Fruit fly (Drosophila melanogaster): Measurements from ENCODE around the gene AP-1gamma.
A peak's percentile ranks its signal among the peaks of the same experiment; 100 is the strongest.

Gene AP-1gamma

dm6 chrX:9060078-9060477, 48.4 kb upstream of the AP-1gamma start (continued):
- TF ChIP-seq CG6689 (GFP tag; IDR thresholded peaks at IDR 0.05) (peak; percentile 83), CG11398 (GFP tag; optimal IDR thresholded peaks at IDR 0.05) (no peak), kah (GFP tag; optimal IDR thresholded peaks at IDR 0.05) (peak; percentile 61), mam (GFP tag; optimal IDR thresholded peaks at IDR 0.05) (peak; percentile 41), Dfd (GFP tag; optimal IDR thresholded peaks at IDR 0.05) (no peak), grn (GFP tag; optimal IDR thresholded peaks at IDR 0.05) (no peak), CG9817 (tag; optimal IDR thresholded peaks at IDR 0.05) (peak; percentile 73), CG12659 (GFP tag; optimal IDR thresholded peaks at IDR 0.05) (peak; percentile 70), pfk (GFP tag; optimal IDR thresholded peaks at IDR 0.05) (no peak), Max (GFP tag; optimal IDR thresholded peaks at IDR 0.05) (peak; percentile 20), Gug (GFP tag; IDR thresholded peaks at IDR 0.05) (no peak), CG18764 (GFP tag; optimal IDR thresholded peaks at IDR 0.05) (peak; percentile 9), lilli (GFP tag; optimal IDR thresholded peaks at IDR 0.05) (peak; percentile 53), CG17912 (GFP tag; optimal IDR thresholded peaks at IDR 0.05) (no peak), hbn (GFP tag; IDR thresholded peaks at IDR 0.05; ENCODE audit: partially characterized antibody) (no peak), CG14667 (GFP tag; IDR thresholded peaks at IDR 0.05) (peak; percentile 59), dimm (GFP tag; IDR thresholded peaks at IDR 0.05) (peak; percentile 39; the same call in 1 of the 2 replicates), Jarid2 (GFP tag; optimal IDR thresholded peaks at IDR 0.05) (peak; percentile 19), CG13424 (tag; optimal IDR thresholded peaks at IDR 0.05) (peak; percentile 85), Nf-YB (GFP tag; optimal IDR thresholded peaks at IDR 0.05) (peak; percentile 56), org-1 (GFP tag; optimal IDR thresholded peaks at IDR 0.05) (peak; percentile 60), Drgx (GFP tag; IDR thresholded peaks at IDR 0.05) (peak; percentile 87), CG17361 (GFP tag; IDR thresholded peaks at IDR 0.05) (no peak; the same call in 2 of the 3 replicates), Awh (GFP tag; IDR thresholded peaks at IDR 0.05) (peak; percentile 75), Side (GFP tag; optimal IDR thresholded peaks at IDR 0.05) (peak; percentile 28), CG10654 (GFP tag; optimal IDR thresholded peaks at IDR 0.05) (peak; percentile 58), CG5953 (GFP tag; IDR thresholded peaks at IDR 0.05) (no peak), B-H1 (GFP tag; IDR thresholded peaks at IDR 0.05) (peak; percentile 58), CG10462 (GFP tag; optimal IDR thresholded peaks at IDR 0.05) (no peak), CG11247 (GFP tag; IDR thresholded peaks at IDR 0.05) (no peak), HLH4C (GFP tag; IDR thresholded peaks at IDR 0.05; ENCODE audit: partially characterized antibody) (no peak), CG30431 (GFP tag; optimal IDR thresholded peaks at IDR 0.05) (peak; percentile 25), Dbx (GFP tag; IDR thresholded peaks at IDR 0.05) (no peak), ttk (GFP tag; IDR thresholded peaks at IDR 0.05) (peak; percentile 56; the same call in 1 of the 2 replicates), gsb (GFP tag; IDR thresholded peaks at IDR 0.05) (peak; percentile 64), CG12299 (tag; optimal IDR thresholded peaks at IDR 0.05) (peak; percentile 73), BtbVII (GFP tag; optimal IDR thresholded peaks at IDR 0.05) (peak; percentile 44), dmrt99B (tag; optimal IDR thresholded peaks at IDR 0.05) (peak; percentile 85), tin (GFP tag; optimal IDR thresholded peaks at IDR 0.05) (peak; percentile 52), her (GFP tag; optimal IDR thresholded peaks at IDR 0.05) (no peak), sens-2 (GFP tag; IDR thresholded peaks at IDR 0.05) (no peak), CG18476 (GFP tag; optimal IDR thresholded peaks at IDR 0.05) (peak; percentile 61), CG16779 (GFP tag; IDR thresholded peaks at IDR 0.05) (no peak), Xrp1 (GFP tag; IDR thresholded peaks at IDR 0.05) (peak; percentile 60; the same call in 1 of the 2 replicates), Fer3 (tag; optimal IDR thresholded peaks at IDR 0.05) (peak; percentile 77), gcm2 (GFP tag; optimal IDR thresholded peaks at IDR 0.05) (peak; percentile 22), CG9797 (GFP tag; optimal IDR thresholded peaks at IDR 0.05) (no peak), CG7271 (tag; optimal IDR thresholded peaks at IDR 0.05) (no peak), salm (tag; optimal IDR thresholded peaks at IDR 0.05) (peak; percentile 78), Dad (GFP tag; optimal IDR thresholded peaks at IDR 0.05) (no peak), HmgD (GFP tag; optimal IDR thresholded peaks at IDR 0.05) (no peak), Adf1 (GFP tag; IDR thresholded peaks at IDR 0.05) (no peak)
